Fruit fly (Drosophila melanogaster) whole organism, embryonic: ENCODE data around the gene CG16798.

ENCODE experiments used
- Ada2b ChIP-seq: fragments of 200-800 bp; sonication (Bioruptor generic); IDR thresholded peaks from 2 replicates; pipeline ENCODE4 v1.3.6; 2022; ENCODE audit warnings: missing biosample characterization, missing genetic modification characterization
- Bteb2 ChIP-seq: fragments of 200-800 bp; sonication (Bioruptor generic); optimal IDR thresholded peaks from 2 replicates; lab custom pipeline; 2016; ENCODE audit warnings: missing biosample characterization, missing genetic modification characterization
- C15 ChIP-seq: fragments of 200-800 bp; sonication (Bioruptor generic); IDR thresholded peaks from 3 replicates; pipeline ENCODE4 v1.3.6; 2022; ENCODE audit warnings: missing biosample characterization, missing genetic modification characterization
- CG10267 ChIP-seq: fragments of 200-800 bp; sonication (Bioruptor generic); optimal IDR thresholded peaks from 2 replicates; lab custom pipeline; 2018; ENCODE audit warnings: missing biosample characterization, mild to moderate bottlenecking, missing genetic modification characterization, moderate library complexity
- CG10431 ChIP-seq: fragments of 200-800 bp; sonication (Bioruptor generic); optimal IDR thresholded peaks from 3 replicates; lab custom pipeline; 2018; ENCODE audit warnings: missing biosample characterization, mild to moderate bottlenecking, missing genetic modification characterization
- CG10565 ChIP-seq: fragments of 200-800 bp; sonication (Bioruptor generic); optimal IDR thresholded peaks from 3 replicates; lab custom pipeline; 2016; ENCODE audit warnings: missing biosample characterization, mild to moderate bottlenecking, missing genetic modification characterization
- CG11504 ChIP-seq: fragments of 200-800 bp; sonication (Bioruptor generic); optimal IDR thresholded peaks from 3 replicates; lab custom pipeline; 2019; ENCODE audit warnings: missing biosample characterization, mild to moderate bottlenecking, missing genetic modification characterization, moderate library complexity
- CG12104 ChIP-seq: fragments of 200-800 bp; sonication (Bioruptor generic); optimal IDR thresholded peaks from 3 replicates; lab custom pipeline; 2016; ENCODE audit warnings: missing biosample characterization, missing genetic modification characterization
- CG12155 ChIP-seq: fragments of 200-800 bp; sonication (Bioruptor generic); optimal IDR thresholded peaks from 3 replicates; lab custom pipeline; 2016; ENCODE audit warnings: missing biosample characterization, missing genetic modification characterization
- CG15073 ChIP-seq: fragments of 200-800 bp; sonication (Bioruptor generic); optimal IDR thresholded peaks from 2 replicates; lab custom pipeline; 2016; ENCODE audit warnings: missing biosample characterization, missing genetic modification characterization
- CG15601 ChIP-seq: fragments of 200-800 bp; sonication (Bioruptor generic); optimal IDR thresholded peaks from 3 replicates; lab custom pipeline; 2019; ENCODE audit warnings: missing biosample characterization, mild to moderate bottlenecking, missing genetic modification characterization, moderate library complexity
- CG17568 ChIP-seq: fragments of 200-800 bp; sonication (Bioruptor generic); optimal IDR thresholded peaks from 2 replicates; lab custom pipeline; 2018; ENCODE audit warnings: missing biosample characterization, mild to moderate bottlenecking, missing genetic modification characterization, moderate library complexity
- CG3407 ChIP-seq: fragments of 200-800 bp; sonication (Bioruptor generic); optimal IDR thresholded peaks from 2 replicates; lab custom pipeline; 2018; ENCODE audit warnings: missing biosample characterization, mild to moderate bottlenecking, missing genetic modification characterization
- CG7271 ChIP-seq: fragments of 200-800 bp; sonication (Bioruptor generic); optimal IDR thresholded peaks from 2 replicates; lab custom pipeline; 2018; ENCODE audit warnings: missing biosample characterization, mild to moderate bottlenecking, missing genetic modification characterization, moderate library complexity
- CG9609 ChIP-seq: fragments of 200-800 bp; sonication (Bioruptor generic); optimal IDR thresholded peaks from 3 replicates; lab custom pipeline; 2016; ENCODE audit warnings: missing biosample characterization, missing genetic modification characterization
- Doc3 ChIP-seq: fragments of 200-800 bp; sonication (Bioruptor generic); IDR thresholded peaks from 3 replicates; pipeline ENCODE4 v1.3.6; 2022; ENCODE audit warnings: missing biosample characterization, missing genetic modification characterization; ENCODE audit not compliant: partially characterized antibody
- Drgx ChIP-seq: fragments of 200-800 bp; sonication (Bioruptor generic); IDR thresholded peaks from 2 replicates; pipeline ENCODE4 v1.3.6; 2022; ENCODE audit warnings: missing biosample characterization, missing genetic modification characterization
- Hmr ChIP-seq: fragments of 200-800 bp; sonication (Bioruptor generic); optimal IDR thresholded peaks from 3 replicates; lab custom pipeline; 2017; ENCODE audit warnings: mild to moderate bottlenecking, missing biosample characterization, missing genetic modification reagents, missing genetic modification characterization
- Hr3 ChIP-seq: fragments of 200-800 bp; sonication (Bioruptor generic); optimal IDR thresholded peaks from 3 replicates; lab custom pipeline; 2016; ENCODE audit warnings: missing biosample characterization, missing genetic modification characterization
- Lpt ChIP-seq: fragments of >200 bp; optimal IDR thresholded peaks from 2 replicates; lab custom pipeline; 2018; ENCODE audit warnings: missing biosample characterization, missing genetic modification characterization
- Meics ChIP-seq: fragments of 200-800 bp; sonication (Bioruptor generic); optimal IDR thresholded peaks from 2 replicates; lab custom pipeline; 2017; ENCODE audit warnings: missing biosample characterization, mild to moderate bottlenecking, missing genetic modification characterization
- NC2β ChIP-seq: fragments of 200-800 bp; sonication (Bioruptor generic); optimal IDR thresholded peaks from 2 replicates; lab custom pipeline; 2016; ENCODE audit warnings: missing biosample characterization, missing genetic modification characterization
- Nf-YC ChIP-seq: fragments of 200-800 bp; optimal IDR thresholded peaks from 3 replicates; lab custom pipeline; 2019; ENCODE audit warnings: missing biosample characterization, mild to moderate bottlenecking, missing genetic modification characterization, moderate library complexity
- Sin3A ChIP-seq: fragments of >200 bp; optimal IDR thresholded peaks from 2 replicates; lab custom pipeline; 2018
- Sox100B ChIP-seq: fragments of 200-800 bp; sonication (Bioruptor generic); optimal IDR thresholded peaks from 3 replicates; lab custom pipeline; 2018; ENCODE audit warnings: missing biosample characterization, mild to moderate bottlenecking, missing genetic modification characterization
- Sry-β ChIP-seq: fragments of 200-800 bp; sonication (Bioruptor generic); optimal IDR thresholded peaks from 2 replicates; lab custom pipeline; 2018; ENCODE audit warnings: missing biosample characterization, mild to moderate bottlenecking, missing genetic modification characterization, moderate library complexity
- Ssrp ChIP-seq: fragments of 200-800 bp; sonication (Bioruptor generic); optimal IDR thresholded peaks from 2 replicates; lab custom pipeline; 2018; ENCODE audit warnings: missing biosample characterization, mild to moderate bottlenecking, missing genetic modification characterization, moderate library complexity
- Trl ChIP-seq, 3 experiments: fragments of >200 bp in 2 of 3; fragments of 200-800 bp in 1 of 3; sonication (Bioruptor generic) in 1 of 3; optimal IDR thresholded peaks; 2 replicates in 1 of 3; 3 replicates in 2 of 3; lab custom pipeline; 2016 to 2017; ENCODE audit warnings: missing biosample characterization in 1 of 3, missing genetic modification characterization in 1 of 3
- Xbp1 ChIP-seq: fragments of 200-800 bp; sonication (Bioruptor generic); optimal IDR thresholded peaks from 3 replicates; lab custom pipeline; 2016; ENCODE audit warnings: missing biosample characterization, mild to moderate bottlenecking, missing genetic modification characterization
- ac ChIP-seq: fragments of 200-800 bp; sonication (Bioruptor generic); optimal IDR thresholded peaks from 3 replicates; lab custom pipeline; 2017; ENCODE audit warnings: missing biosample characterization, mild to moderate bottlenecking, missing genetic modification characterization
- danr ChIP-seq: fragments of 200-800 bp; sonication (Bioruptor generic); IDR thresholded peaks from 2 replicates; pipeline ENCODE4 v1.3.6; 2022; ENCODE audit warnings: missing biosample characterization, missing genetic modification characterization
- jigr1 ChIP-seq: fragments of 200-800 bp; sonication (Bioruptor generic); IDR thresholded peaks from 3 replicates; pipeline ENCODE4 v1.3.6; 2022; ENCODE audit warnings: missing biosample characterization, missing genetic modification characterization
- lbe ChIP-seq: fragments of 200-800 bp; sonication (Bioruptor generic); optimal IDR thresholded peaks from 2 replicates; lab custom pipeline; 2016; ENCODE audit warnings: missing biosample characterization, mild to moderate bottlenecking, missing genetic modification characterization
- maf-S ChIP-seq: fragments of 200-800 bp; sonication (Bioruptor generic); optimal IDR thresholded peaks from 2 replicates; lab custom pipeline; 2016; ENCODE audit warnings: missing biosample characterization, missing genetic modification characterization
- ranshi ChIP-seq: fragments of 200-800 bp; sonication (Bioruptor generic); IDR thresholded peaks from 2 replicates; pipeline ENCODE4 v1.3.6; 2022; ENCODE audit warnings: missing biosample characterization, missing genetic modification characterization
- sc ChIP-seq, 3 experiments: fragments of >200 bp in 2 of 3; fragments of 200-800 bp in 1 of 3; sonication (Bioruptor generic) in 1 of 3; optimal IDR thresholded peaks; 2 replicates in 2 of 3; 3 replicates in 1 of 3; lab custom pipeline; 2017; ENCODE audit warnings: mild to moderate bottlenecking in 1 of 3, missing biosample characterization in 1 of 3, missing genetic modification characterization in 1 of 3, missing genetic modification reagents in 1 of 3
- sug ChIP-seq: fragments of 200-800 bp; optimal IDR thresholded peaks from 2 replicates; lab custom pipeline; 2019; ENCODE audit warnings: missing biosample characterization, mild to moderate bottlenecking, missing genetic modification characterization, moderate library complexity
- toy ChIP-seq: fragments of 200-800 bp; sonication (Bioruptor generic); IDR thresholded peaks from 2 replicates; pipeline ENCODE4 v1.3.6; 2022; ENCODE audit warnings: missing biosample characterization, missing genetic modification characterization
- ttk ChIP-seq: fragments of 200-800 bp; sonication (Bioruptor generic); IDR thresholded peaks from 2 replicates; pipeline ENCODE4 v2.1.2; 2022; ENCODE audit warnings: missing biosample characterization, missing genetic modification characterization
- tx ChIP-seq: fragments of 200-800 bp; sonication (Bioruptor generic); optimal IDR thresholded peaks from 2 replicates; lab custom pipeline; 2016; ENCODE audit warnings: missing biosample characterization, missing genetic modification characterization
- vnd ChIP-seq: fragments of 200-800 bp; sonication (Bioruptor generic); IDR thresholded peaks from 3 replicates; pipeline ENCODE4 v1.3.6; 2022; ENCODE audit warnings: missing biosample characterization, missing genetic modification characterization; ENCODE audit not compliant: partially characterized antibody
- wek ChIP-seq: fragments of 200-800 bp; sonication (Bioruptor generic); optimal IDR thresholded peaks from 3 replicates; lab custom pipeline; 2018; ENCODE audit warnings: missing biosample characterization, mild to moderate bottlenecking, missing genetic modification characterization, moderate library complexity

The CG16798 gene

DNA sequence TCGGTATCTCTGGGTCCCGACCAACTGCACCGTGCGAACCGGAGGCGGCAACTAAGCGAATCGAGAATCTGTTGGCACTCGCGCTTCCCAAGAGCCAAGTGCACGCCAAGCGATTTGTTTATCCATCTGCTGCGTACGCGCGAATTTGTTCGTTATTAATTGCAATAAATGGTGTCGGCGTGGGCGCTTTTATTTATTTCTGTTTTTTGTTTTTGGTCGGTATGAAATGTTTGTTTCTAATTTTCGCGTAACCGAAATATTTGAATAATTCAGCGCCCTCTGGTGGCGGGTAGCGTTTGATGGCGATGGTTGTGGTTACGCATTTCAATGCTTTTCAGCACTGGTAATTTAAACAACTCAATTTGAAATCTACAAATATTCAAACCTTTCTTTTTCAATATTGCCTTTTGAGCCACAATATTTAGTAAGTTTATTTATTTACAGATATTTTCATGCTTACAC, 32.6 kb upstream of the CG16798 start, which contains the start of gene CG10947 (continued):
- peak; percentile 56 for TF ChIP-seq CG11504 (tag; lab: Kevin White, UChicago)
- TF ChIP-seq CG10565 (GFP tag; lab: Kevin White, UChicago), result no peak
- peak; percentile 44 for TF ChIP-seq Bteb2 (GFP tag; lab: Kevin White, UChicago)
- peak; percentile 33 for TF ChIP-seq Ssrp
- no peak for TF ChIP-seq danr (GFP tag; lab: Robert Waterston, UW)
- no peak for TF ChIP-seq Trl (optimal IDR thresholded peaks at IDR 0.05; lab: Kevin White, UChicago)
- TF ChIP-seq Trl (GFP tag; optimal IDR thresholded peaks at IDR 0.05; lab: Kevin White, UChicago), result peak; percentile 77
- no peak for TF ChIP-seq Drgx (GFP tag; lab: Robert Waterston, UW)
- no peak for TF ChIP-seq CG15073
- no peak for TF ChIP-seq sc (optimal IDR thresholded peaks at IDR 0.05; lab: Kevin White, UChicago)
- TF ChIP-seq sc (GFP tag; optimal IDR thresholded peaks at IDR 0.05; lab: Kevin White, UChicago), result peak; percentile 18
- peak; percentile 61 for TF ChIP-seq NC2β (GFP tag; lab: Kevin White, UChicago)
- TF ChIP-seq CG12155, result peak; percentile 45
- TF ChIP-seq jigr1 (GFP tag; lab: Robert Waterston, UW), result no peak
- 0 out of 2 replicates have a peak, but pooled peaks have one; percentile 32 for TF ChIP-seq toy
- TF ChIP-seq Sin3A (lab: Kevin White, UChicago), result no peak
- peak; percentile 75 for TF ChIP-seq Hmr
- no peak for TF ChIP-seq C15 (GFP tag; lab: Robert Waterston, UW)
- peak; percentile 68 for TF ChIP-seq maf-S (GFP tag; lab: Kevin White, UChicago)
- no peak for TF ChIP-seq Lpt (GFP tag; lab: Kevin White, UChicago)
- TF ChIP-seq CG12104 (GFP tag; lab: Kevin White, UChicago), result peak; percentile 40
- no peak for TF ChIP-seq lbe (GFP tag; lab: Kevin White, UChicago)
- 0 out of 3 replicates have a peak, but pooled peaks have one; percentile 18 for TF ChIP-seq Doc3
- no peak for TF ChIP-seq Sry-β (GFP tag; lab: Kevin White, UChicago)
- peak; percentile 62 for TF ChIP-seq Hr3 (GFP tag; lab: Kevin White, UChicago)
- peak; percentile 7 for TF ChIP-seq ac (GFP tag; lab: Kevin White, UChicago)
- TF ChIP-seq CG17568 (GFP tag; lab: Kevin White, UChicago), result peak; percentile 66
- peak; percentile 4 for TF ChIP-seq CG7271 (tag; lab: Kevin White, UChicago)
- TF ChIP-seq CG10431, result peak; percentile 66
- peak; percentile 67 for TF ChIP-seq Meics
- 0 out of 2 replicates have a peak, but pooled peaks have one; percentile 25 for TF ChIP-seq ttk (GFP tag; lab: Robert Waterston, UW)
- TF ChIP-seq CG10267 (tag; lab: Kevin White, UChicago), result peak; percentile 81
- peak; percentile 83 for TF ChIP-seq Xbp1 (GFP tag; lab: Kevin White, UChicago)
- peak; percentile 71 for TF ChIP-seq ranshi (GFP tag; lab: Robert Waterston, UW)
- no peak for TF ChIP-seq Nf-YC
- peak; percentile 51; the same call in 2 of the 3 replicates for TF ChIP-seq vnd (GFP tag; lab: Robert Waterston, UW)
- peak; percentile 53 for TF ChIP-seq CG9609 (GFP tag; lab: Kevin White, UChicago)
- TF ChIP-seq sug (tag; lab: Kevin White, UChicago), result peak; percentile 44
- peak; percentile 56 for TF ChIP-seq tx (GFP tag; lab: Kevin White, UChicago)
- peak; percentile 46 for TF ChIP-seq Sox100B (GFP tag; lab: Kevin White, UChicago)
- TF ChIP-seq Ada2b (GFP tag; lab: Robert Waterston, UW), result peak; percentile 47; the same call in 1 of the 2 replicates
- TF ChIP-seq wek (GFP tag; lab: Kevin White, UChicago), result peak; percentile 48
- peak; percentile 59 for TF ChIP-seq CG3407 (GFP tag; lab: Kevin White, UChicago)
- peak; percentile 64 for TF ChIP-seq CG15601 (tag; lab: Kevin White, UChicago)
- TF ChIP-seq, all 482 proteins: peak for 323
